Worm (Caenorhabditis elegans): ENCODE data around the gene tsen-34.
A peak's percentile ranks its signal among the peaks of the same experiment; 100 is the strongest.

tsen-34 gene

ce11 chrIV:4154641-4155040 is 23.6 kb upstream of the tsen-34 start, which contains the start of gene K08D10.14:
Gene K08D10.14 (plus strand): TSS chrIV:4154941.
- no peak for TF ChIP-seq unc-62 (GFP tag; optimal IDR thresholded peaks at IDR 0.05)
- TF ChIP-seq nhr-80 (tag; optimal IDR thresholded peaks at IDR 0.05) = peak; percentile 17

DNA sequence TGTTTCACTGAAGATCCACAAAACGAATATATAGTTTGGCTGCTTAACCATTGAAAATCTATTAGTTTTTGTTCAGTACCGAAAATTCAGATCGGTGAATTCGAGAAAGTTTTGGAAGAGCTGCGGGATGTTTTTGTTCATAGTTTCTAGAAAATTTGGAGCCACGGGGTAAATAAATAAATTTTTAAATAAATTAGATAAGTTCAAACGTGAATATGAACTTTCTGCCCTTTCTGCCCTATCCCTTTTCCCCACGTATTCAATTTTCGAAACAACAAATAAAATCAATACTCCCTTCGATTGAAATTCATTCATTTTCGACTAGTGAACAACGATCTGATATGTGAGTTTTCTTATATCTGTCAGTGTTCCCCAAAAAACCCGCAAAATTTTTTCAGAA is 16.1 kb upstream of the tsen-34 start, which contains the start of gene scrm-5:
Gene scrm-5 (plus strand): TSS at position 301 of the 400 bp plus-strand sequence.
- TF ChIP-seq madf-6 (GFP tag; IDR thresholded peaks at IDR 0.05) (no peak), K11D2.4 (GFP tag; IDR thresholded peaks at IDR 0.05) (no peak), K12H6.12 (tag; optimal IDR thresholded peaks at IDR 0.05) (no peak), F33H1.4 (GFP tag; IDR thresholded peaks at IDR 0.05) (no peak), hsf-1 (GFP tag; IDR thresholded peaks at IDR 0.05) (no peak), ceh-100 (GFP tag; IDR thresholded peaks at IDR 0.05) (no peak), lag-1 (GFP tag; IDR thresholded peaks at IDR 0.05) (no peak), snpc-1.1 (tag; optimal IDR thresholded peaks at IDR 0.05; ENCODE audit: insufficient read depth) (no peak), egl-44 (GFP tag; IDR thresholded peaks at IDR 0.05) (no peak), unc-130 (GFP tag; optimal IDR thresholded peaks at IDR 0.05) (no peak), nhr-179 (tag; optimal IDR thresholded peaks at IDR 0.05) (no peak)

- TF ChIP-seq hlh-26 (GFP tag; conservative IDR thresholded peaks at IDR 0.05) = no peak
- TF ChIP-seq nhr-80 (tag; optimal IDR thresholded peaks at IDR 0.05) = no peak
- TF ChIP-seq nhr-27 (tag; optimal IDR thresholded peaks at IDR 0.05) = no peak
- TF ChIP-seq ztf-6 (GFP tag; IDR thresholded peaks at IDR 0.05) = no peak
- TF ChIP-seq ceh-58 (GFP tag; IDR thresholded peaks at IDR 0.05) = no peak
- no peak for TF ChIP-seq ekl-4 (GFP tag; IDR thresholded peaks at IDR 0.05)
- TF ChIP-seq ztf-26 (tag; optimal IDR thresholded peaks at IDR 0.05) = no peak
- TF ChIP-seq zim-3 (tag; optimal IDR thresholded peaks at IDR 0.05) = no peak
- TF ChIP-seq ccch-3 (GFP tag; optimal IDR thresholded peaks at IDR 0.05) = no peak
- no peak for TF ChIP-seq egl-44 (GFP tag; IDR thresholded peaks at IDR 0.05)
These were observed 13.9 kb upstream of the tsen-34 start, which contains the start of gene scrm-8 for ce11 chrIV:4164392-4164791. Gene scrm-8 (plus strand): TSS chrIV:4164692.

- no peak for TF ChIP-seq tbx-9 (tag; optimal IDR thresholded peaks at IDR 0.05; ENCODE audit: borderline replicate concordance)
- no peak for TF ChIP-seq ama-1 (optimal IDR thresholded peaks at IDR 0.05)
- TF ChIP-seq ama-1 (GFP tag; optimal IDR thresholded peaks at IDR 0.05) = no peak
- TF ChIP-seq nfya-2 (GFP tag; IDR thresholded peaks at IDR 0.05) = no peak
- TF ChIP-seq ztf-18 (tag; optimal IDR thresholded peaks at IDR 0.05) = no peak
- no peak for TF ChIP-seq zim-3 (tag; optimal IDR thresholded peaks at IDR 0.05)
- no peak for TF ChIP-seq ccch-3 (GFP tag; optimal IDR thresholded peaks at IDR 0.05)
- TF ChIP-seq ztf-25 (GFP tag; IDR thresholded peaks at IDR 0.05) = no peak
- no peak for TF ChIP-seq dpl-1 (GFP tag; optimal IDR thresholded peaks at IDR 0.05)
- TF ChIP-seq nfya-1 (tag; optimal IDR thresholded peaks at IDR 0.05; ENCODE audit: borderline replicate concordance, insufficient read depth) = no peak
- TF ChIP-seq C06A6.2 (GFP tag; conservative IDR thresholded peaks at IDR 0.05) = no peak
- TF ChIP-seq mxl-1 (tag; optimal IDR thresholded peaks at IDR 0.05) = no peak
- no peak for TF ChIP-seq him-1 (tag; optimal IDR thresholded peaks at IDR 0.05)
- TF ChIP-seq xnd-1 (tag; optimal IDR thresholded peaks at IDR 0.05) = no peak
- no peak for TF ChIP-seq chd-7 (tag; optimal IDR thresholded peaks at IDR 0.05)
- TF ChIP-seq F37B4.10 (GFP tag; IDR thresholded peaks at IDR 0.05) = no peak
- TF ChIP-seq ceh-40 (GFP tag; IDR thresholded peaks at IDR 0.05) = no peak
- TF ChIP-seq ceh-27 (GFP tag; optimal IDR thresholded peaks at IDR 0.05) = no peak
- TF ChIP-seq hsf-1 (GFP tag; IDR thresholded peaks at IDR 0.05) = no peak
- no peak for TF ChIP-seq repo-1 (tag; optimal IDR thresholded peaks at IDR 0.05)
- no peak for TF ChIP-seq cebp-1 (GFP tag; IDR thresholded peaks at IDR 0.05)
- TF ChIP-seq cebp-1 (tag; optimal IDR thresholded peaks at IDR 0.05) = no peak
These were observed 11.0 kb upstream of the tsen-34 start for ce11 chrIV:4167296-4167695.

All from whole organism, young adult.